Fruit fly (Drosophila melanogaster) whole organism, embryonic: Measurements from ENCODE around the gene Argp.

Experiments
- Asciz ChIP-seq: fragments of 200-800 bp; sonication (Bioruptor generic); optimal IDR thresholded peaks from 2 replicates; lab custom pipeline; 2017; ENCODE audit warnings: missing biosample characterization, mild to moderate bottlenecking, missing genetic modification characterization, missing genetic modification reagents
- Awh ChIP-seq: fragments of 200-800 bp; sonication (Bioruptor generic); IDR thresholded peaks from 2 replicates; pipeline ENCODE4, ENCODE4 v1.3.6; 2022; ENCODE audit warnings: missing biosample characterization, missing genetic modification characterization
- CG10267 ChIP-seq: fragments of 200-800 bp; sonication (Bioruptor generic); optimal IDR thresholded peaks from 2 replicates; lab custom pipeline; 2018; ENCODE audit warnings: missing biosample characterization, mild to moderate bottlenecking, missing genetic modification characterization, moderate library complexity
- CG10462 ChIP-seq: fragments of 200-800 bp; sonication (Bioruptor generic); optimal IDR thresholded peaks from 2 replicates; lab custom pipeline; 2016; ENCODE audit warnings: missing biosample characterization, missing genetic modification characterization
- CG10543 ChIP-seq: fragments of 200-800 bp; sonication (Bioruptor generic); optimal IDR thresholded peaks from 3 replicates; lab custom pipeline; 2017; ENCODE audit warnings: missing biosample characterization, mild to moderate bottlenecking, missing genetic modification characterization, moderate library complexity
- CG10654 ChIP-seq: fragments of 200-800 bp; sonication (Bioruptor generic); optimal IDR thresholded peaks from 2 replicates; lab custom pipeline; 2016; ENCODE audit warnings: missing biosample characterization, missing genetic modification characterization
- CG12071 ChIP-seq: fragments of 200-800 bp; sonication (Bioruptor generic); optimal IDR thresholded peaks from 3 replicates; lab custom pipeline; 2018; ENCODE audit warnings: missing biosample characterization, mild to moderate bottlenecking, missing genetic modification characterization
- CG12744 ChIP-seq: fragments of 200-800 bp; sonication (Bioruptor generic); optimal IDR thresholded peaks from 2 replicates; lab custom pipeline; 2016; ENCODE audit warnings: missing biosample characterization, missing genetic modification characterization
- CG13624 ChIP-seq: fragments of 200-800 bp; sonication (Bioruptor generic); optimal IDR thresholded peaks from 2 replicates; lab custom pipeline; 2016; ENCODE audit warnings: missing biosample characterization, missing genetic modification characterization
- CG18011 ChIP-seq: fragments of 200-800 bp; sonication (Bioruptor generic); optimal IDR thresholded peaks from 2 replicates; lab custom pipeline; 2017; ENCODE audit warnings: missing biosample characterization, missing genetic modification characterization, mild to moderate bottlenecking, moderate library complexity, missing genotype
- CG1832 ChIP-seq: fragments of 200-800 bp; sonication (Bioruptor generic); optimal IDR thresholded peaks from 2 replicates; lab custom pipeline; 2017; ENCODE audit warnings: missing biosample characterization, mild to moderate bottlenecking, missing genetic modification characterization, inconsistent platforms
- CG18599 ChIP-seq: fragments of 200-800 bp; sonication (Bioruptor generic); optimal IDR thresholded peaks from 3 replicates; lab custom pipeline; 2017; ENCODE audit warnings: missing biosample characterization, missing genetic modification characterization, mild to moderate bottlenecking, moderate library complexity, missing genetic modification reagents
- CG31388 ChIP-seq: fragments of 200-800 bp; sonication (Bioruptor generic); optimal IDR thresholded peaks from 2 replicates; lab custom pipeline; 2016; ENCODE audit warnings: missing biosample characterization, missing genetic modification characterization
- CG31441 ChIP-seq: fragments of 200-800 bp; sonication (Bioruptor generic); IDR thresholded peaks from 2 replicates; pipeline ENCODE4 v1.3.6; 2022; ENCODE audit warnings: missing biosample characterization, missing genetic modification characterization
- CG33557 ChIP-seq: fragments of 200-800 bp; sonication (Bioruptor generic); optimal IDR thresholded peaks from 2 replicates; lab custom pipeline; 2019; ENCODE audit warnings: missing biosample characterization, mild to moderate bottlenecking, missing genetic modification characterization, moderate library complexity
- CG3847 ChIP-seq: fragments of 200-800 bp; sonication (Bioruptor generic); IDR thresholded peaks from 2 replicates; pipeline ENCODE4 v1.3.6; 2022; ENCODE audit warnings: missing biosample characterization, missing genetic modification characterization
- CG43689 ChIP-seq: fragments of 200-800 bp; sonication (Bioruptor generic); IDR thresholded peaks from 2 replicates; pipeline ENCODE4 v1.3.6; 2022; ENCODE audit warnings: missing biosample characterization, missing genetic modification characterization
- CG4424 ChIP-seq: fragments of 200-800 bp; sonication (Bioruptor generic); optimal IDR thresholded peaks from 3 replicates; lab custom pipeline; 2016; ENCODE audit warnings: missing biosample characterization, missing genetic modification characterization
- CG4707 ChIP-seq: fragments of 200-800 bp; sonication (Bioruptor generic); optimal IDR thresholded peaks from 2 replicates; lab custom pipeline; 2018; ENCODE audit warnings: missing biosample characterization, mild to moderate bottlenecking, missing genetic modification characterization, moderate library complexity
- CG7839 ChIP-seq: fragments of 200-800 bp; sonication (Bioruptor generic); optimal IDR thresholded peaks from 3 replicates; lab custom pipeline; 2018; ENCODE audit warnings: missing biosample characterization, mild to moderate bottlenecking, missing genetic modification characterization, moderate library complexity
- CoRest ChIP-seq: fragments of 200-800 bp; sonication (Bioruptor generic); optimal IDR thresholded peaks from 3 replicates; lab custom pipeline; 2018; ENCODE audit warnings: missing biosample characterization, mild to moderate bottlenecking, missing genetic modification characterization, moderate library complexity
- Dfd ChIP-seq, 2 experiments: fragments of >200 bp; optimal IDR thresholded peaks; 2 replicates each; lab custom pipeline; 2017; ENCODE audit warnings: missing biosample characterization in 2 of 2, missing genetic modification characterization in 2 of 2
- Dll ChIP-seq: fragments of 200-800 bp; sonication (Bioruptor generic); IDR thresholded peaks from 4 replicates; pipeline ENCODE4 v1.3.6; 2022; ENCODE audit warnings: missing biosample characterization, missing genetic modification characterization; ENCODE audit not compliant: partially characterized antibody
- HLHmδ ChIP-seq: fragments of 200-800 bp; sonication (Bioruptor generic); optimal IDR thresholded peaks from 2 replicates; lab custom pipeline; 2018; ENCODE audit warnings: missing biosample characterization, mild to moderate bottlenecking, missing genetic modification characterization, moderate library complexity
- HmgZ ChIP-seq: fragments of 200-800 bp; sonication (Bioruptor generic); optimal IDR thresholded peaks from 2 replicates; lab custom pipeline; 2018; ENCODE audit warnings: missing biosample characterization, mild to moderate bottlenecking, missing genetic modification characterization
- Nf-YB ChIP-seq: fragments of 200-800 bp; sonication (Bioruptor generic); optimal IDR thresholded peaks from 3 replicates; lab custom pipeline; 2019; ENCODE audit warnings: missing biosample characterization, mild to moderate bottlenecking, missing genetic modification characterization, moderate library complexity
- Pdp1 ChIP-seq, 2 experiments: fragments of 200-800 bp; sonication (Bioruptor generic); optimal IDR thresholded peaks; 3 replicates each; lab custom pipeline; 2016; ENCODE audit warnings: missing biosample characterization in 2 of 2, missing genetic modification characterization in 2 of 2, mild to moderate bottlenecking in 1 of 2, moderate library complexity in 1 of 2
- Ptx1 ChIP-seq: fragments of 200-800 bp; sonication (Bioruptor generic); IDR thresholded peaks from 2 replicates; pipeline ENCODE4 v1.3.6; 2022; ENCODE audit warnings: missing biosample characterization, missing genetic modification characterization
- Rx ChIP-seq: fragments of 200-800 bp; sonication (Bioruptor generic); IDR thresholded peaks from 2 replicates; pipeline ENCODE4 v1.3.6; 2022; ENCODE audit warnings: missing biosample characterization, missing genetic modification characterization
- Sox100B ChIP-seq: fragments of 200-800 bp; sonication (Bioruptor generic); optimal IDR thresholded peaks from 3 replicates; lab custom pipeline; 2018; ENCODE audit warnings: missing biosample characterization, mild to moderate bottlenecking, missing genetic modification characterization
- Sox102F ChIP-seq: fragments of 200-800 bp; sonication (Bioruptor generic); optimal IDR thresholded peaks from 2 replicates; lab custom pipeline; 2018; ENCODE audit warnings: missing biosample characterization, mild to moderate bottlenecking, missing genetic modification characterization, moderate library complexity
- Spps ChIP-seq: fragments of 200-800 bp; sonication (Bioruptor generic); optimal IDR thresholded peaks from 2 replicates; lab custom pipeline; 2018; ENCODE audit warnings: missing biosample characterization, mild to moderate bottlenecking, missing genetic modification characterization
- Sry-δ ChIP-seq: fragments of 200-800 bp; sonication (Bioruptor generic); optimal IDR thresholded peaks from 2 replicates; lab custom pipeline; 2016; ENCODE audit warnings: missing biosample characterization, missing genetic modification characterization
- YL-1 ChIP-seq: fragments of 200-800 bp; sonication (Bioruptor generic); optimal IDR thresholded peaks from 3 replicates; lab custom pipeline; 2017; ENCODE audit warnings: missing biosample characterization, mild to moderate bottlenecking, missing genetic modification characterization
- bigmax ChIP-seq: fragments of 200-800 bp; sonication (Bioruptor generic); optimal IDR thresholded peaks from 2 replicates; lab custom pipeline; 2018; ENCODE audit warnings: missing biosample characterization, mild to moderate bottlenecking, missing genetic modification characterization
- crc ChIP-seq: fragments of 200-800 bp; sonication (Bioruptor generic); optimal IDR thresholded peaks from 2 replicates; lab custom pipeline; 2016; ENCODE audit warnings: missing biosample characterization, missing genetic modification characterization
- disco-r ChIP-seq: fragments of 200-800 bp; sonication (Bioruptor generic); optimal IDR thresholded peaks from 2 replicates; lab custom pipeline; 2016; ENCODE audit warnings: missing biosample characterization, missing genetic modification characterization
- dpn ChIP-seq, 2 experiments: fragments of 200-800 bp; sonication (Bioruptor generic); optimal IDR thresholded peaks; 3 replicates each; lab custom pipeline; 2016; ENCODE audit warnings: missing biosample characterization in 2 of 2, missing genetic modification characterization in 2 of 2
- esg ChIP-seq: fragments of 200-800 bp; sonication (Bioruptor generic); conservative IDR thresholded peaks from 2 replicates; pipeline ENCODE4 v1.3.6; 2022; ENCODE audit warnings: missing biosample characterization, missing genetic modification characterization
- fd3F ChIP-seq: fragments of 200-800 bp; sonication (Bioruptor generic); optimal IDR thresholded peaks from 2 replicates; lab custom pipeline; 2018; ENCODE audit warnings: missing biosample characterization, mild to moderate bottlenecking, missing genetic modification characterization, moderate library complexity
- jumu ChIP-seq: fragments of 200-800 bp; sonication (Bioruptor generic); optimal IDR thresholded peaks from 3 replicates; lab custom pipeline; 2016; ENCODE audit warnings: missing biosample characterization, missing genetic modification characterization
- ken ChIP-seq: fragments of 200-800 bp; sonication (Bioruptor generic); IDR thresholded peaks from 3 replicates; pipeline ENCODE4 v1.3.6; 2022; ENCODE audit warnings: missing biosample characterization, missing genetic modification characterization
- luna ChIP-seq: fragments of 200-800 bp; sonication (Bioruptor generic); optimal IDR thresholded peaks from 2 replicates; lab custom pipeline; 2016; ENCODE audit warnings: missing biosample characterization, missing genetic modification characterization
- nerfin-1 ChIP-seq: fragments of 200-800 bp; sonication (Bioruptor generic); optimal IDR thresholded peaks from 3 replicates; lab custom pipeline; 2019; ENCODE audit warnings: missing biosample characterization, mild to moderate bottlenecking, missing genetic modification characterization, moderate library complexity
- pum ChIP-seq: fragments of 200-800 bp; sonication (Bioruptor generic); optimal IDR thresholded peaks from 2 replicates; lab custom pipeline; 2016; ENCODE audit warnings: missing biosample characterization, missing genetic modification characterization
- slou ChIP-seq: fragments of 200-800 bp; sonication (Bioruptor generic); optimal IDR thresholded peaks from 3 replicates; lab custom pipeline; 2016; ENCODE audit warnings: missing biosample characterization, missing genetic modification characterization
- slp2 ChIP-seq: fragments of 200-800 bp; sonication (Bioruptor generic); optimal IDR thresholded peaks from 2 replicates; lab custom pipeline; 2016; ENCODE audit warnings: missing biosample characterization, missing genetic modification characterization
- stc ChIP-seq: fragments of 200-800 bp; sonication (Bioruptor generic); IDR thresholded peaks from 2 replicates; pipeline ENCODE4 v1.3.6; 2022; ENCODE audit warnings: missing biosample characterization, missing genetic modification characterization
- tna ChIP-seq: fragments of 200-800 bp; sonication (Bioruptor generic); IDR thresholded peaks from 2 replicates; pipeline ENCODE4 v1.3.6; 2022; ENCODE audit warnings: missing biosample characterization, missing genetic modification characterization; ENCODE audit not compliant: partially characterized antibody
- unpg ChIP-seq: fragments of 200-800 bp; sonication (Bioruptor generic); optimal IDR thresholded peaks from 3 replicates; lab custom pipeline; 2018; ENCODE audit warnings: missing biosample characterization, mild to moderate bottlenecking, missing genetic modification characterization, moderate library complexity
- vfl ChIP-seq: fragments of 200-800 bp; sonication (Bioruptor generic); optimal IDR thresholded peaks from 2 replicates; lab custom pipeline; 2016; ENCODE audit warnings: missing biosample characterization, missing genetic modification characterization

Gene Argp

dm6 chr3R:13710645-13711044 lies 906 bp upstream of the Argp start (continued):
- peak; percentile 37; the same call in 1 of the 2 replicates for TF ChIP-seq tna (GFP tag; lab: Robert Waterston, UW)
- no peak for TF ChIP-seq stc (GFP tag; lab: Robert Waterston, UW)
- no peak for TF ChIP-seq Sox102F (GFP tag; lab: Kevin White, UChicago)
- TF ChIP-seq Dfd (GFP tag; optimal IDR thresholded peaks at IDR 0.05; lab: Kevin White, UChicago): no peak
- no peak for TF ChIP-seq HLHmδ
- TF ChIP-seq Dll (GFP tag; lab: Robert Waterston, UW): no peak
- TF ChIP-seq CG18599: peak; percentile 13
- no peak for TF ChIP-seq dpn (GFP tag; optimal IDR thresholded peaks at IDR 0.05; lab: Kevin White, UChicago)
- TF ChIP-seq Asciz (GFP tag; lab: Kevin White, UChicago): no peak
- TF ChIP-seq CG31388 (GFP tag; lab: Kevin White, UChicago): no peak
- no peak for TF ChIP-seq slou (GFP tag; lab: Kevin White, UChicago)
- TF ChIP-seq slp2 (GFP tag; lab: Kevin White, UChicago): no peak
- TF ChIP-seq Ptx1: no peak
- TF ChIP-seq Pdp1 (GFP tag; optimal IDR thresholded peaks at IDR 0.05; lab: Kevin White, UChicago): no peak
- TF ChIP-seq CG10462 (GFP tag; lab: Kevin White, UChicago): no peak
- TF ChIP-seq CG43689 (GFP tag; lab: Robert Waterston, UW): no peak
- no peak for TF ChIP-seq CG1832 (GFP tag; lab: Kevin White, UChicago)
- peak; percentile 33 for TF ChIP-seq CG4424 (GFP tag; lab: Kevin White, UChicago)
- no peak for TF ChIP-seq CG12071 (GFP tag; lab: Kevin White, UChicago)
- no peak for TF ChIP-seq fd3F (GFP tag; lab: Kevin White, UChicago)
- TF ChIP-seq CoRest (tag; lab: Kevin White, UChicago): no peak
- no peak for TF ChIP-seq bigmax (GFP tag; lab: Kevin White, UChicago)
- TF ChIP-seq Sry-δ (GFP tag; lab: Kevin White, UChicago): peak; percentile 23
- TF ChIP-seq CG10543 (GFP tag; lab: Kevin White, UChicago): no peak
- no peak for TF ChIP-seq CG13624 (GFP tag; lab: Kevin White, UChicago)
- TF ChIP-seq CG3847 (GFP tag; lab: Robert Waterston, UW): no peak
- no peak for TF ChIP-seq crc (GFP tag; lab: Kevin White, UChicago)
- no peak for TF ChIP-seq CG10654
- peak; percentile 19 for TF ChIP-seq nerfin-1 (tag; lab: Kevin White, UChicago)
- peak; percentile 21 for TF ChIP-seq HmgZ
- TF ChIP-seq unpg: no peak
- no peak for TF ChIP-seq jumu
- no peak for TF ChIP-seq CG33557 (GFP tag; lab: Kevin White, UChicago)
- TF ChIP-seq luna: no peak
- TF ChIP-seq CG18011 (GFP tag; lab: Kevin White, UChicago): no peak
- TF ChIP-seq CG31441 (GFP tag; lab: Robert Waterston, UW): no peak
- no peak for TF ChIP-seq disco-r (GFP tag; lab: Kevin White, UChicago)
- no peak for TF ChIP-seq Rx (GFP tag; lab: Robert Waterston, UW)
- no peak for TF ChIP-seq CG12744 (GFP tag; lab: Kevin White, UChicago)
- no peak for TF ChIP-seq CG4707
- TF ChIP-seq Awh (GFP tag; lab: Robert Waterston, UW): no peak
- no peak for TF ChIP-seq Sox100B (GFP tag; lab: Kevin White, UChicago)
- peak; percentile 1 for TF ChIP-seq CG10267 (tag; lab: Kevin White, UChicago)
- TF ChIP-seq esg (GFP tag; lab: Robert Waterston, UW): no peak
- no peak for TF ChIP-seq Nf-YB (GFP tag; lab: Kevin White, UChicago)
- TF ChIP-seq ken (GFP tag; lab: Robert Waterston, UW): peak; percentile 51; the same call in 1 of the 3 replicates
- TF ChIP-seq pum (GFP tag; lab: Kevin White, UChicago): no peak
- no peak for TF ChIP-seq vfl (GFP tag; lab: Kevin White, UChicago)
- TF ChIP-seq CG7839: peak; percentile 15
- no peak for TF ChIP-seq Spps (tag; lab: Kevin White, UChicago)
- peak; percentile 29 for TF ChIP-seq YL-1
